Worm (Caenorhabditis elegans) whole organism, late embryonic: Measurements from ENCODE around the gene wrt-3.

ENCODE experiments used
- C08G9.2 ChIP-seq: sonication (generic microtip); optimal IDR thresholded peaks from 2 replicates; lab custom pipeline; 2016; ENCODE audit warnings: mild to moderate bottlenecking, missing genetic modification characterization, moderate library complexity, missing compliant biosample characterization
- C38D4.7 ChIP-seq: fragments of 200-800 bp; sonication (Bioruptor generic); optimal IDR thresholded peaks from 2 replicates; lab custom pipeline; 2018; ENCODE audit warnings: mild to moderate bottlenecking, missing genetic modification characterization, moderate library complexity, missing compliant biosample characterization
- T23F11.4 ChIP-seq: fragments of 200-800 bp; sonication (Bioruptor generic); optimal IDR thresholded peaks from 2 replicates; lab custom pipeline; 2018; ENCODE audit warnings: mild to moderate bottlenecking, missing genetic modification characterization, missing compliant biosample characterization
- Y22D7AL.16 ChIP-seq: sonication (generic microtip); optimal IDR thresholded peaks from 2 replicates; lab custom pipeline; 2016; ENCODE audit warnings: missing genetic modification characterization, missing compliant biosample characterization
- ama-1 ChIP-seq: fragments of 150-350 bp; optimal IDR thresholded peaks from 2 replicates; lab custom pipeline; 2014
- ceh-14 ChIP-seq: sonication (generic microtip); optimal IDR thresholded peaks from 2 replicates; lab custom pipeline; 2016; ENCODE audit warnings: missing genotype, missing genetic modification characterization, missing compliant biosample characterization
- ceh-18 ChIP-seq: sonication (generic microtip); optimal IDR thresholded peaks from 2 replicates; lab custom pipeline; 2016; ENCODE audit warnings: missing genetic modification characterization, missing compliant biosample characterization
- ceh-22 ChIP-seq: sonication (generic microtip); optimal IDR thresholded peaks from 2 replicates; lab custom pipeline; 2017; ENCODE audit warnings: missing biosample characterization, missing genetic modification characterization
- ceh-24 ChIP-seq: sonication (generic microtip); optimal IDR thresholded peaks from 2 replicates; lab custom pipeline; 2016; ENCODE audit warnings: mild to moderate bottlenecking, missing genetic modification characterization, missing compliant biosample characterization
- ceh-31 ChIP-seq: sonication (generic microtip); optimal IDR thresholded peaks from 2 replicates; lab custom pipeline; 2016; ENCODE audit warnings: missing genetic modification characterization, missing compliant biosample characterization
- ceh-45 ChIP-seq: fragments of 200-800 bp; sonication (Bioruptor generic); IDR thresholded peaks from 2 replicates; pipeline ENCODE4 v1.3.6; 2022; ENCODE audit warnings: missing genetic modification reagents, missing genetic modification characterization, missing compliant biosample characterization
- ceh-48 ChIP-seq: sonication (generic microtip); optimal IDR thresholded peaks from 2 replicates; lab custom pipeline; 2016; ENCODE audit warnings: missing genetic modification characterization, inconsistent platforms, missing compliant biosample characterization
- ceh-6 ChIP-seq: fragments of 200-800 bp; sonication (Bioruptor generic); optimal IDR thresholded peaks from 2 replicates; lab custom pipeline; 2018; ENCODE audit warnings: mild to moderate bottlenecking, missing genetic modification characterization, missing compliant biosample characterization
- ceh-9 ChIP-seq: sonication (generic microtip); optimal IDR thresholded peaks from 2 replicates; lab custom pipeline; 2016; ENCODE audit warnings: mild to moderate bottlenecking, missing genetic modification characterization, inconsistent platforms, missing compliant biosample characterization
- che-1 ChIP-seq: sonication (generic microtip); optimal IDR thresholded peaks from 2 replicates; lab custom pipeline; 2016; ENCODE audit warnings: mild to moderate bottlenecking, missing genetic modification characterization, missing compliant biosample characterization
- dmd-4 ChIP-seq: sonication (generic microtip); optimal IDR thresholded peaks from 2 replicates; lab custom pipeline; 2016; ENCODE audit warnings: borderline replicate concordance, missing genetic modification characterization, missing compliant biosample characterization
- elt-2 ChIP-seq: sonication (generic microtip); optimal IDR thresholded peaks from 2 replicates; lab custom pipeline; 2016; ENCODE audit warnings: missing genetic modification reagents, missing genetic modification characterization, missing compliant biosample characterization
- elt-4 ChIP-seq: sonication (generic microtip); optimal IDR thresholded peaks from 2 replicates; lab custom pipeline; 2016; ENCODE audit warnings: missing genetic modification characterization, missing compliant biosample characterization
- eyg-1 ChIP-seq: sonication (generic microtip); optimal IDR thresholded peaks from 2 replicates; lab custom pipeline; 2016; ENCODE audit warnings: missing genotype, missing genetic modification characterization, missing compliant biosample characterization
- fax-1 ChIP-seq: sonication (generic microtip); optimal IDR thresholded peaks from 2 replicates; lab custom pipeline; 2016; ENCODE audit warnings: missing genotype, missing genetic modification characterization, missing compliant biosample characterization
- fkh-10 ChIP-seq: fragments of 150-350 bp; optimal IDR thresholded peaks from 2 replicates; lab custom pipeline; 2014; ENCODE audit warnings: missing biosample characterization, missing genetic modification reagents, missing genetic modification characterization
- fkh-6 ChIP-seq: sonication (generic microtip); optimal IDR thresholded peaks from 2 replicates; lab custom pipeline; 2016; ENCODE audit warnings: missing genetic modification characterization, missing compliant biosample characterization
- gmeb-2 ChIP-seq: sonication (generic microtip); optimal IDR thresholded peaks from 2 replicates; lab custom pipeline; 2016; ENCODE audit warnings: missing genetic modification characterization, inconsistent platforms, missing compliant biosample characterization
- hlh-15 ChIP-seq: sonication (generic microtip); optimal IDR thresholded peaks from 2 replicates; lab custom pipeline; 2016; ENCODE audit warnings: missing genetic modification characterization, missing compliant biosample characterization
- hlh-30 ChIP-seq: sonication (generic microtip); optimal IDR thresholded peaks from 2 replicates; lab custom pipeline; 2017; ENCODE audit warnings: antibody characterized with exemption, missing genetic modification characterization, missing compliant biosample characterization; ENCODE audit not compliant: insufficient read depth
- lim-6 ChIP-seq: sonication (generic microtip); optimal IDR thresholded peaks from 2 replicates; lab custom pipeline; 2016; ENCODE audit warnings: missing genetic modification characterization, missing compliant biosample characterization
- lin-11 ChIP-seq: fragments of 200-800 bp; sonication (Bioruptor generic); optimal IDR thresholded peaks from 2 replicates; lab custom pipeline; 2018; ENCODE audit warnings: mild to moderate bottlenecking, missing genetic modification characterization, missing compliant biosample characterization
- mec-3 ChIP-seq: sonication (generic microtip); optimal IDR thresholded peaks from 2 replicates; lab custom pipeline; 2016; ENCODE audit warnings: borderline replicate concordance, missing genetic modification characterization, missing compliant biosample characterization
- nfya-1 ChIP-seq: sonication (generic microtip); optimal IDR thresholded peaks from 2 replicates; lab custom pipeline; 2017; ENCODE audit warnings: missing genetic modification characterization, mild to moderate bottlenecking, missing compliant biosample characterization, antibody characterized with exemption, moderate library complexity
- nhr-11 ChIP-seq: fragments of 150-350 bp; optimal IDR thresholded peaks from 2 replicates; lab custom pipeline; 2014; ENCODE audit warnings: missing biosample characterization, missing genetic modification characterization
- nhr-232 ChIP-seq: sonication (generic microtip); optimal IDR thresholded peaks from 2 replicates; lab custom pipeline; 2016; ENCODE audit warnings: missing genetic modification characterization, missing compliant biosample characterization
- npax-4 ChIP-seq: sonication (generic microtip); optimal IDR thresholded peaks from 2 replicates; lab custom pipeline; 2016; ENCODE audit warnings: missing genetic modification characterization, missing compliant biosample characterization
- odd-2 ChIP-seq: sonication (generic microtip); optimal IDR thresholded peaks from 2 replicates; lab custom pipeline; 2017; ENCODE audit warnings: antibody characterized with exemption, mild to moderate bottlenecking, missing genetic modification characterization, missing compliant biosample characterization
- pag-3 ChIP-seq: sonication (generic microtip); optimal IDR thresholded peaks from 2 replicates; lab custom pipeline; 2016; ENCODE audit warnings: missing compliant biosample characterization, missing genetic modification characterization, borderline replicate concordance
- pat-9 ChIP-seq: fragments of 200-800 bp; sonication (Bioruptor generic); optimal IDR thresholded peaks from 2 replicates; lab custom pipeline; 2018; ENCODE audit warnings: mild to moderate bottlenecking, missing genetic modification characterization, moderate library complexity, missing compliant biosample characterization
- pax-1 ChIP-seq: fragments of 150-350 bp; optimal IDR thresholded peaks from 2 replicates; lab custom pipeline; 2014; ENCODE audit warnings: missing biosample characterization, missing genetic modification characterization
- pha-2 ChIP-seq: sonication (generic microtip); optimal IDR thresholded peaks from 2 replicates; lab custom pipeline; 2017; ENCODE audit warnings: mild to moderate bottlenecking, missing genetic modification characterization, missing compliant biosample characterization
- pha-4 ChIP-seq: fragments of 150-350 bp; optimal IDR thresholded peaks from 2 replicates; lab custom pipeline; 2018; ENCODE audit warnings: missing biosample characterization, missing genetic modification reagents, missing genetic modification characterization
- pqm-1 ChIP-seq: sonication (generic microtip); optimal IDR thresholded peaks from 2 replicates; lab custom pipeline; 2016; ENCODE audit warnings: missing genetic modification characterization, missing compliant biosample characterization
- ref-2 ChIP-seq: sonication (generic microtip); optimal IDR thresholded peaks from 2 replicates; lab custom pipeline; 2016; ENCODE audit warnings: missing genetic modification characterization, missing compliant biosample characterization
- sdc-2 ChIP-seq: sonication (generic microtip); optimal IDR thresholded peaks from 2 replicates; lab custom pipeline; 2016; ENCODE audit warnings: missing genotype, missing genetic modification characterization, missing compliant biosample characterization
- syd-9 ChIP-seq: sonication (generic microtip); optimal IDR thresholded peaks from 2 replicates; lab custom pipeline; 2016; ENCODE audit warnings: mild to moderate bottlenecking, missing genetic modification characterization, moderate library complexity, missing compliant biosample characterization
- tbx-2 ChIP-seq: sonication (generic microtip); optimal IDR thresholded peaks from 2 replicates; lab custom pipeline; 2016; ENCODE audit warnings: missing genetic modification characterization, missing compliant biosample characterization
- tbx-7 ChIP-seq: sonication (generic microtip); optimal IDR thresholded peaks from 2 replicates; lab custom pipeline; 2016; ENCODE audit warnings: missing genotype, missing genetic modification characterization, missing compliant biosample characterization
- unc-3 ChIP-seq, 2 experiments: fragments of 200-800 bp in 1 of 2; sonication (Bioruptor generic) in 1 of 2; sonication (generic microtip) in 1 of 2; conservative IDR thresholded peaks in 1 of 2; optimal IDR thresholded peaks in 1 of 2; 2 replicates each; pipeline versions ENCODE4 v1.3.6 to Lab custom; 2016 to 2022; ENCODE audit warnings: missing compliant biosample characterization in 2 of 2, missing genetic modification characterization in 2 of 2, missing genetic modification reagents in 1 of 2
- unc-42 ChIP-seq: sonication (generic microtip); optimal IDR thresholded peaks from 2 replicates; lab custom pipeline; 2016; ENCODE audit warnings: missing genotype, missing genetic modification characterization, missing compliant biosample characterization
- unc-55 ChIP-seq: sonication (generic microtip); optimal IDR thresholded peaks from 2 replicates; lab custom pipeline; 2017; ENCODE audit warnings: missing biosample characterization, missing genetic modification reagents, missing genetic modification characterization
- zip-5 ChIP-seq: sonication (generic microtip); optimal IDR thresholded peaks from 2 replicates; lab custom pipeline; 2016; ENCODE audit warnings: missing genetic modification characterization, missing compliant biosample characterization
- ztf-16 ChIP-seq: sonication (generic microtip); optimal IDR thresholded peaks from 2 replicates; lab custom pipeline; 2017; ENCODE audit warnings: missing genetic modification characterization, missing compliant biosample characterization

wrt-3 gene

ce11 chrIV:9445407-9445806 is 31.8 kb downstream of the wrt-3 start, which contains the start of gene hsp-12.3:
Gene hsp-12.3, minus strand, starts transcription at chrIV:9445507.
- TF ChIP-seq ceh-48 (no peak), fax-1 (tag; lab: Kevin White, UChicago) (no peak), mec-3 (no peak), lin-11 (tag; lab: Kevin White, UChicago) (no peak), lim-6 (no peak), ceh-45 (GFP tag; lab: Robert Waterston, UW) (no peak), hlh-15 (tag; lab: Kevin White, UChicago) (no peak), C08G9.2 (no peak), ztf-16 (tag; lab: Kevin White, UChicago) (no peak), unc-55 (GFP tag; lab: Kevin White, UChicago) (no peak)

ce11 chrIV:9444417-9445026 is 32.7 kb downstream of the wrt-3 start:
- no peak for TF ChIP-seq ceh-45 (GFP tag; lab: Robert Waterston, UW)
- TF ChIP-seq Y22D7AL.16, result no peak
- TF ChIP-seq lin-11 (tag; lab: Kevin White, UChicago), result no peak
- TF ChIP-seq tbx-7 (tag; lab: Kevin White, UChicago), result peak; percentile 6
- TF ChIP-seq elt-4 (tag; lab: Kevin White, UChicago), result no peak
- TF ChIP-seq fkh-6, result peak; percentile 23
- TF ChIP-seq nfya-1 (tag; lab: Kevin White, UChicago), result peak; percentile 83
- no peak for TF ChIP-seq pqm-1 (tag; lab: Kevin White, UChicago)
- peak; percentile 50 for TF ChIP-seq ceh-14 (tag; lab: Kevin White, UChicago)
- peak; percentile 97 for TF ChIP-seq ama-1
- peak; percentile 7 for TF ChIP-seq pha-2 (tag; lab: Kevin White, UChicago)
- TF ChIP-seq sdc-2 (tag; lab: Kevin White, UChicago), result peak; percentile 37
- no peak for TF ChIP-seq pat-9
- no peak for TF ChIP-seq zip-5 (tag; lab: Kevin White, UChicago)
- TF ChIP-seq ref-2 (tag; lab: Kevin White, UChicago), result peak; percentile 76
- TF ChIP-seq unc-3 (GFP tag; conservative IDR thresholded peaks at IDR 0.05; lab: Robert Waterston, UW), result no peak
- TF ChIP-seq unc-3 (tag; optimal IDR thresholded peaks at IDR 0.05; lab: Kevin White, UChicago), result no peak
- peak; percentile 40 for TF ChIP-seq ztf-16 (tag; lab: Kevin White, UChicago)
- no peak for TF ChIP-seq pag-3 (tag; lab: Kevin White, UChicago)
- peak; percentile 33 for TF ChIP-seq che-1 (tag; lab: Kevin White, UChicago)
- no peak for TF ChIP-seq odd-2 (tag; lab: Kevin White, UChicago)
- no peak for TF ChIP-seq fkh-10 (GFP tag; lab: Kevin White, UChicago)
- TF ChIP-seq pha-4 (tag; lab: Kevin White, UChicago), result no peak
- no peak for TF ChIP-seq nhr-11 (tag; lab: Kevin White, UChicago)
- peak; percentile 77 for TF ChIP-seq elt-2 (tag; lab: Kevin White, UChicago)
- TF ChIP-seq gmeb-2 (tag; lab: Kevin White, UChicago), result no peak
- no peak for TF ChIP-seq C38D4.7
- no peak for TF ChIP-seq hlh-15 (tag; lab: Kevin White, UChicago)
- TF ChIP-seq ceh-31 (tag; lab: Kevin White, UChicago), result peak; percentile 86
- TF ChIP-seq eyg-1 (tag; lab: Kevin White, UChicago), result no peak
- no peak for TF ChIP-seq ceh-6 (GFP tag; lab: Kevin White, UChicago)
- TF ChIP-seq ceh-48, result peak; percentile 7
- TF ChIP-seq hlh-30 (tag; lab: Kevin White, UChicago), result peak; percentile 80
- TF ChIP-seq tbx-2 (tag; lab: Kevin White, UChicago), result peak; percentile 87
- TF ChIP-seq ceh-24 (tag; lab: Kevin White, UChicago), result no peak
- no peak for TF ChIP-seq ceh-9 (tag; lab: Kevin White, UChicago)
- TF ChIP-seq ceh-18 (tag; lab: Kevin White, UChicago), result peak; percentile 77
- peak; percentile 6 for TF ChIP-seq C08G9.2
- no peak for TF ChIP-seq dmd-4
- peak; percentile 16 for TF ChIP-seq ceh-22
- peak; percentile 59 for TF ChIP-seq syd-9
- no peak for TF ChIP-seq nhr-232 (tag; lab: Kevin White, UChicago)
- TF ChIP-seq npax-4 (tag; lab: Kevin White, UChicago), result no peak
- no peak for TF ChIP-seq T23F11.4
- TF ChIP-seq unc-42 (tag; lab: Kevin White, UChicago), result peak; percentile 79
- TF ChIP-seq pax-1, result peak; percentile 59
- TF ChIP-seq unc-55 (GFP tag; lab: Kevin White, UChicago), result peak; percentile 50
- no peak for TF ChIP-seq lim-6
